Fruit fly (Drosophila melanogaster) whole organism, embryonic: ENCODE measurements around the gene Shaw.

Experiments used
- Atf6 ChIP-seq: fragments of 200-800 bp; sonication (Bioruptor generic); IDR thresholded peaks from 2 replicates; pipeline ENCODE4 v1.3.6; 2022; ENCODE audit warnings: missing biosample characterization, missing genetic modification characterization
- BEAF-32 ChIP-seq: fragments of 200-800 bp; sonication (Bioruptor generic); optimal IDR thresholded peaks from 3 replicates; lab custom pipeline; 2017; ENCODE audit warnings: missing biosample characterization, missing genetic modification characterization, mild to moderate bottlenecking, moderate library complexity, missing genetic modification reagents
- CG10274 ChIP-seq: fragments of 200-800 bp; sonication (Bioruptor generic); optimal IDR thresholded peaks from 3 replicates; lab custom pipeline; 2017; ENCODE audit warnings: missing biosample characterization, mild to moderate bottlenecking, missing genetic modification characterization
- CG10431 ChIP-seq: fragments of 200-800 bp; sonication (Bioruptor generic); optimal IDR thresholded peaks from 3 replicates; lab custom pipeline; 2018; ENCODE audit warnings: missing biosample characterization, mild to moderate bottlenecking, missing genetic modification characterization
- CG10543 ChIP-seq: fragments of 200-800 bp; sonication (Bioruptor generic); optimal IDR thresholded peaks from 3 replicates; lab custom pipeline; 2017; ENCODE audit warnings: missing biosample characterization, mild to moderate bottlenecking, missing genetic modification characterization, moderate library complexity
- CG10959 ChIP-seq: fragments of 200-800 bp; sonication (Bioruptor generic); IDR thresholded peaks from 2 replicates; pipeline ENCODE4 v1.3.6; 2022; ENCODE audit warnings: missing biosample characterization, missing genetic modification characterization
- CG11093 ChIP-seq: fragments of 200-800 bp; sonication (Bioruptor generic); IDR thresholded peaks from 3 replicates; pipeline ENCODE4 v1.3.6; 2022; ENCODE audit warnings: missing biosample characterization, missing genetic modification characterization
- CG13624 ChIP-seq: fragments of 200-800 bp; sonication (Bioruptor generic); optimal IDR thresholded peaks from 2 replicates; lab custom pipeline; 2016; ENCODE audit warnings: missing biosample characterization, missing genetic modification characterization
- CG15011 ChIP-seq: fragments of 200-800 bp; sonication (Bioruptor generic); optimal IDR thresholded peaks from 3 replicates; lab custom pipeline; 2018; ENCODE audit warnings: missing biosample characterization, mild to moderate bottlenecking, missing genetic modification characterization
- CG15696 ChIP-seq: fragments of 200-800 bp; sonication (Bioruptor generic); optimal IDR thresholded peaks from 2 replicates; lab custom pipeline; 2019; ENCODE audit warnings: missing biosample characterization, mild to moderate bottlenecking, missing genetic modification characterization, moderate library complexity
- CG16813 ChIP-seq: fragments of 200-800 bp; sonication (Bioruptor generic); IDR thresholded peaks from 3 replicates; pipeline ENCODE4 v1.3.6; 2022; ENCODE audit warnings: missing biosample characterization, missing genetic modification characterization; ENCODE audit not compliant: partially characterized antibody
- CG17568 ChIP-seq: fragments of 200-800 bp; sonication (Bioruptor generic); optimal IDR thresholded peaks from 2 replicates; lab custom pipeline; 2018; ENCODE audit warnings: missing biosample characterization, mild to moderate bottlenecking, missing genetic modification characterization, moderate library complexity
- CG2678 ChIP-seq: fragments of 200-800 bp; sonication (Bioruptor generic); optimal IDR thresholded peaks from 3 replicates; lab custom pipeline; 2019; ENCODE audit warnings: missing biosample characterization, mild to moderate bottlenecking, missing genetic modification characterization, moderate library complexity
- CG31365 ChIP-seq: fragments of 200-800 bp; sonication (Bioruptor generic); optimal IDR thresholded peaks from 2 replicates; lab custom pipeline; 2018; ENCODE audit warnings: missing biosample characterization, mild to moderate bottlenecking, missing genetic modification characterization
- CG31441 ChIP-seq: fragments of 200-800 bp; sonication (Bioruptor generic); IDR thresholded peaks from 2 replicates; pipeline ENCODE4 v1.3.6; 2022; ENCODE audit warnings: missing biosample characterization, missing genetic modification characterization
- CG34224 ChIP-seq: fragments of 200-800 bp; sonication (Bioruptor generic); IDR thresholded peaks from 3 replicates; pipeline ENCODE4 v1.3.6; 2022; ENCODE audit warnings: missing biosample characterization, missing genetic modification characterization; ENCODE audit not compliant: partially characterized antibody
- CG8944 ChIP-seq: fragments of 200-800 bp; sonication (Bioruptor generic); optimal IDR thresholded peaks from 3 replicates; lab custom pipeline; 2016; ENCODE audit warnings: missing biosample characterization, missing genetic modification characterization
- CkIIα-i1 ChIP-seq: fragments of 200-800 bp; sonication (Bioruptor generic); IDR thresholded peaks from 2 replicates; pipeline ENCODE4 v1.3.6; 2022; ENCODE audit warnings: missing biosample characterization, missing genetic modification characterization
- CoRest ChIP-seq: fragments of 200-800 bp; sonication (Bioruptor generic); optimal IDR thresholded peaks from 3 replicates; lab custom pipeline; 2018; ENCODE audit warnings: missing biosample characterization, mild to moderate bottlenecking, missing genetic modification characterization, moderate library complexity
- Dll ChIP-seq: fragments of 200-800 bp; sonication (Bioruptor generic); IDR thresholded peaks from 4 replicates; pipeline ENCODE4 v1.3.6; 2022; ENCODE audit warnings: missing biosample characterization, missing genetic modification characterization; ENCODE audit not compliant: partially characterized antibody
- HLH3B ChIP-seq: fragments of 200-800 bp; sonication (Bioruptor generic); IDR thresholded peaks from 2 replicates; pipeline ENCODE4 v1.3.6; 2022; ENCODE audit warnings: missing biosample characterization, missing genetic modification characterization
- Lpt ChIP-seq: fragments of >200 bp; optimal IDR thresholded peaks from 2 replicates; lab custom pipeline; 2018; ENCODE audit warnings: missing biosample characterization, missing genetic modification characterization
- MESR4 ChIP-seq: fragments of 200-800 bp; sonication (Bioruptor generic); optimal IDR thresholded peaks from 2 replicates; lab custom pipeline; 2018; ENCODE audit warnings: missing biosample characterization, mild to moderate bottlenecking, missing genetic modification characterization, moderate library complexity
- Max ChIP-seq: fragments of 200-800 bp; sonication (Bioruptor generic); optimal IDR thresholded peaks from 2 replicates; lab custom pipeline; 2016; ENCODE audit warnings: missing biosample characterization, mild to moderate bottlenecking, missing genetic modification characterization
- Nf-YA ChIP-seq: fragments of 200-800 bp; sonication (Bioruptor generic); IDR thresholded peaks from 2 replicates; pipeline ENCODE4 v1.3.6; 2022; ENCODE audit warnings: missing biosample characterization, missing genetic modification characterization
- Nf-YB ChIP-seq: fragments of 200-800 bp; sonication (Bioruptor generic); optimal IDR thresholded peaks from 3 replicates; lab custom pipeline; 2019; ENCODE audit warnings: missing biosample characterization, mild to moderate bottlenecking, missing genetic modification characterization, moderate library complexity
- Oaz ChIP-seq: fragments of 200-800 bp; sonication (Bioruptor generic); IDR thresholded peaks from 2 replicates; pipeline ENCODE4 v1.3.6; 2022; ENCODE audit warnings: missing biosample characterization, missing genetic modification characterization
- Rfx ChIP-seq: fragments of 200-800 bp; sonication (Bioruptor generic); IDR thresholded peaks from 2 replicates; pipeline ENCODE4 v1.3.6; 2022; ENCODE audit warnings: missing biosample characterization, missing genetic modification characterization
- Six4 ChIP-seq: fragments of 200-800 bp; sonication (Bioruptor generic); optimal IDR thresholded peaks from 2 replicates; lab custom pipeline; 2016; ENCODE audit warnings: missing biosample characterization, missing genetic modification characterization
- Stat92E ChIP-seq, 3 experiments: fragments of >200 bp in 2 of 3; fragments of 200-800 bp in 1 of 3; sonication (Bioruptor generic) in 1 of 3; optimal IDR thresholded peaks; 2 replicates each; lab custom pipeline; 2017 to 2019; ENCODE audit warnings: missing biosample characterization in 3 of 3, missing genetic modification characterization in 3 of 3, mild to moderate bottlenecking in 1 of 3, moderate library complexity in 1 of 3
- abd-A ChIP-seq: fragments of 200-800 bp; sonication (Bioruptor generic); optimal IDR thresholded peaks from 3 replicates; lab custom pipeline; 2019; ENCODE audit warnings: missing biosample characterization, mild to moderate bottlenecking, missing genetic modification characterization, moderate library complexity
- ato ChIP-seq: fragments of 200-800 bp; sonication (Bioruptor generic); IDR thresholded peaks from 2 replicates; pipeline ENCODE4 v1.3.6; 2022; ENCODE audit warnings: missing biosample characterization, missing genetic modification characterization; ENCODE audit not compliant: partially characterized antibody
- az2 ChIP-seq: fragments of 200-800 bp; sonication (Bioruptor generic); optimal IDR thresholded peaks from 3 replicates; lab custom pipeline; 2016; ENCODE audit warnings: missing biosample characterization, missing genetic modification characterization
- chn ChIP-seq: fragments of 200-800 bp; sonication (Bioruptor generic); optimal IDR thresholded peaks from 2 replicates; lab custom pipeline; 2016; ENCODE audit warnings: missing biosample characterization, missing genetic modification characterization
- danr ChIP-seq: fragments of 200-800 bp; sonication (Bioruptor generic); IDR thresholded peaks from 2 replicates; pipeline ENCODE4 v1.3.6; 2022; ENCODE audit warnings: missing biosample characterization, missing genetic modification characterization
- fu2 ChIP-seq: fragments of 200-800 bp; sonication (Bioruptor generic); optimal IDR thresholded peaks from 2 replicates; lab custom pipeline; 2016; ENCODE audit warnings: missing biosample characterization, missing genetic modification characterization
- h ChIP-seq: fragments of >200 bp; optimal IDR thresholded peaks from 2 replicates; lab custom pipeline; 2017
- klu ChIP-seq: fragments of 200-800 bp; sonication (Bioruptor generic); IDR thresholded peaks from 2 replicates; pipeline ENCODE4 v1.3.6; 2022; ENCODE audit warnings: missing biosample characterization, missing genetic modification characterization
- maf-S ChIP-seq: fragments of 200-800 bp; sonication (Bioruptor generic); optimal IDR thresholded peaks from 2 replicates; lab custom pipeline; 2016; ENCODE audit warnings: missing biosample characterization, missing genetic modification characterization
- nau ChIP-seq: fragments of 200-800 bp; sonication (Bioruptor generic); optimal IDR thresholded peaks from 3 replicates; lab custom pipeline; 2017; ENCODE audit warnings: missing biosample characterization, mild to moderate bottlenecking, missing genetic modification characterization, missing genetic modification reagents
- p53 ChIP-seq: fragments of 200-800 bp; sonication (Bioruptor generic); optimal IDR thresholded peaks from 2 replicates; lab custom pipeline; 2016; ENCODE audit warnings: missing biosample characterization, missing genetic modification characterization
- pfk ChIP-seq: fragments of 200-800 bp; sonication (Bioruptor generic); optimal IDR thresholded peaks from 2 replicates; lab custom pipeline; 2018; ENCODE audit warnings: missing biosample characterization, mild to moderate bottlenecking, missing genetic modification characterization, moderate library complexity
- phol ChIP-seq: fragments of 200-800 bp; sonication (Bioruptor generic); optimal IDR thresholded peaks from 3 replicates; lab custom pipeline; 2018; ENCODE audit warnings: missing biosample characterization, mild to moderate bottlenecking, missing genetic modification characterization, moderate library complexity
- prd ChIP-seq, 3 experiments: fragments of >200 bp in 2 of 3; fragments of 200-800 bp in 1 of 3; sonication (Bioruptor generic) in 1 of 3; optimal IDR thresholded peaks in 2 of 3; IDR thresholded peaks in 1 of 3; 2 replicates in 2 of 3; 3 replicates in 1 of 3; pipeline versions ENCODE4 v1.3.6 to Lab custom; 2017 to 2022; ENCODE audit warnings: missing biosample characterization in 1 of 3, missing genetic modification characterization in 1 of 3
- pros ChIP-seq: fragments of 200-800 bp; sonication (Bioruptor generic); optimal IDR thresholded peaks from 3 replicates; lab custom pipeline; 2019; ENCODE audit warnings: missing biosample characterization, mild to moderate bottlenecking, missing genetic modification characterization, moderate library complexity
- sens-2 ChIP-seq: fragments of 200-800 bp; sonication (Bioruptor generic); IDR thresholded peaks from 2 replicates; pipeline ENCODE4 v1.3.6; 2022; ENCODE audit warnings: missing biosample characterization, missing genetic modification characterization
- sna ChIP-seq: fragments of 200-800 bp; sonication (Bioruptor generic); IDR thresholded peaks from 2 replicates; pipeline ENCODE4 v1.3.6; 2022; ENCODE audit warnings: missing biosample characterization, missing genetic modification characterization; ENCODE audit not compliant: partially characterized antibody
- sqz ChIP-seq: fragments of 200-800 bp; sonication (Bioruptor generic); optimal IDR thresholded peaks from 3 replicates; lab custom pipeline; 2018; ENCODE audit warnings: missing biosample characterization, mild to moderate bottlenecking, missing genetic modification characterization
- tx ChIP-seq: fragments of 200-800 bp; sonication (Bioruptor generic); optimal IDR thresholded peaks from 2 replicates; lab custom pipeline; 2016; ENCODE audit warnings: missing biosample characterization, missing genetic modification characterization

Shaw gene

DNA sequence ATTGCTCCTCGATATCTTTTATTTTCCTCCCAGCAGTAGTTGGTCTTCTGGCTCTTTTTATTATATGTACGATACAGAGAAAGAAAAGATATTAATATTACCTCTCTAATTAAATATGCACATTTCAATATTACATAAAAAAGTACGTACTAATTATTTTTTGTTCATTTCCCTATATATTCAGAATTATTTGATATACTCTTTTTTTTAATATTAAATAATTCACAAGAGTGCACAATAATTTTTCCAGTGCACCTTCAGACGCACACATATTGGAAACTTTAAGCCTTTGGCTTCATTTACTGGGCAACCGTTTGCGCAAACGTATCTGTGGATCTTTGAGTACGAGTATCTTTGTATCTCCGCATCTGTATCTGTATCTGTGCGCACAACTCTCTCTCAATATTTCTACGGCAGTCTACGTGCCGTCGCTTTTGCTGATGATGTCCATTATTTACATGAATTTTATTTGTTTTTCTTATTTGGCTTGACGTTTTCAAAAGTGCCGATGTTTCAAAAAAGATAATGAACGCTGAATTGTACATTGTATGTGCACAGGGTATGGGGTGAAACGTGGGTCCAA lies 58.7 kb downstream of the Shaw start (continued):
- peak; percentile 53 for TF ChIP-seq CG10431 (GFP tag; lab: Kevin White, UChicago)
- no peak for TF ChIP-seq p53 (GFP tag; lab: Kevin White, UChicago)
- TF ChIP-seq Lpt (GFP tag; lab: Kevin White, UChicago), result no peak
- TF ChIP-seq CG15696, result peak; percentile 98
- peak; percentile 51; the same call in 1 of the 2 replicates for TF ChIP-seq klu
- TF ChIP-seq CG16813 (GFP tag; lab: Robert Waterston, UW), result no peak
- TF ChIP-seq phol (tag; lab: Kevin White, UChicago), result peak; percentile 93
- no peak for TF ChIP-seq CG31365 (tag; lab: Kevin White, UChicago)
- TF ChIP-seq maf-S, result peak; percentile 21
- peak; percentile 67 for TF ChIP-seq Rfx
- TF ChIP-seq Six4 (GFP tag; lab: Kevin White, UChicago), result peak; percentile 67
- TF ChIP-seq ato (GFP tag; lab: Robert Waterston, UW), result no peak
- TF ChIP-seq CG15011, result peak; percentile 67
- TF ChIP-seq pros, result peak; percentile 88
- no peak for TF ChIP-seq fu2 (GFP tag; lab: Kevin White, UChicago)
- TF ChIP-seq az2 (GFP tag; lab: Kevin White, UChicago), result peak; percentile 84
- TF ChIP-seq HLH3B (GFP tag; lab: Robert Waterston, UW), result peak; percentile 88
- TF ChIP-seq Atf6 (GFP tag; lab: Robert Waterston, UW), result peak; percentile 84
- TF ChIP-seq CG31441 (GFP tag; lab: Robert Waterston, UW), result peak; percentile 91
- no peak for TF ChIP-seq h
- no peak for TF ChIP-seq CG13624 (GFP tag; lab: Kevin White, UChicago)
- TF ChIP-seq CoRest (tag; lab: Kevin White, UChicago), result peak; percentile 94
- TF ChIP-seq Nf-YB (GFP tag; lab: Kevin White, UChicago), result peak; percentile 80
- TF ChIP-seq nau (GFP tag; lab: Kevin White, UChicago), result peak; percentile 63
- TF ChIP-seq CG10274 (GFP tag; lab: Kevin White, UChicago), result peak; percentile 16
- no peak for TF ChIP-seq pfk (GFP tag; lab: Kevin White, UChicago)
- TF ChIP-seq CG2678 (tag; lab: Kevin White, UChicago), result peak; percentile 94
- TF ChIP-seq Stat92E (GFP tag; optimal IDR thresholded peaks at IDR 0.05; lab: Kevin White, UChicago), result peak in 1 of 3 experiments; percentile 87
- TF ChIP-seq Max (GFP tag; lab: Kevin White, UChicago), result peak; percentile 46
- peak; percentile 73; the same call in 2 of the 3 replicates for TF ChIP-seq CG11093 (GFP tag; lab: Robert Waterston, UW)
- TF ChIP-seq abd-A (tag; lab: Kevin White, UChicago), result peak; percentile 28
- peak; percentile 49 for TF ChIP-seq CG10543 (GFP tag; lab: Kevin White, UChicago)
- no peak for TF ChIP-seq CkIIα-i1 (GFP tag; lab: Robert Waterston, UW)
- no peak for TF ChIP-seq MESR4
- no peak for TF ChIP-seq BEAF-32 (GFP tag; lab: Kevin White, UChicago)
- no peak for TF ChIP-seq chn (GFP tag; lab: Kevin White, UChicago)
- TF ChIP-seq CG8944 (GFP tag; lab: Kevin White, UChicago), result no peak
- 0 out of 2 replicates have a peak, but pooled peaks have one; percentile 33 for TF ChIP-seq sens-2 (GFP tag; lab: Robert Waterston, UW)
- no peak for TF ChIP-seq prd (optimal IDR thresholded peaks at IDR 0.05; lab: Kevin White, UChicago)
- TF ChIP-seq prd (GFP tag; IDR thresholded peaks at IDR 0.05; lab: Robert Waterston, UW), result peak; percentile 90
- no peak for TF ChIP-seq Oaz (GFP tag; lab: Robert Waterston, UW)
- TF ChIP-seq danr (GFP tag; lab: Robert Waterston, UW), result no peak
- no peak for TF ChIP-seq sna (GFP tag; lab: Robert Waterston, UW)
- TF ChIP-seq CG34224, result no peak
- peak; percentile 89 for TF ChIP-seq sqz (GFP tag; lab: Kevin White, UChicago)
- TF ChIP-seq CG17568 (GFP tag; lab: Kevin White, UChicago), result peak; percentile 53
- peak; percentile 69 for TF ChIP-seq Nf-YA (GFP tag; lab: Robert Waterston, UW)
- TF ChIP-seq tx (GFP tag; lab: Kevin White, UChicago), result no peak
- no peak for TF ChIP-seq Dll (GFP tag; lab: Robert Waterston, UW)
- TF ChIP-seq CG10959, result peak; percentile 80
